Worm (Caenorhabditis elegans) whole organism, L2 larva: ENCODE measurements around the gene cyp-43A1.

Source experiments
- C34F6.9 ChIP-seq: fragments of 150-350 bp; optimal IDR thresholded peaks from 2 replicates; lab custom pipeline; 2014; ENCODE audit warnings: missing biosample characterization, missing genetic modification characterization
- F13H6.1 ChIP-seq: sonication (generic microtip); optimal IDR thresholded peaks from 2 replicates; lab custom pipeline; 2016; ENCODE audit warnings: missing genetic modification characterization, missing compliant biosample characterization
- Y55F3AM.14 ChIP-seq: fragments of 200-800 bp; sonication (Bioruptor generic); optimal IDR thresholded peaks from 2 replicates; lab custom pipeline; 2018; ENCODE audit warnings: mild to moderate bottlenecking, missing genetic modification characterization, missing compliant biosample characterization
- ZK546.5 ChIP-seq: sonication (generic microtip); optimal IDR thresholded peaks from 2 replicates; lab custom pipeline; 2017; ENCODE audit warnings: missing biosample characterization, missing genetic modification characterization
- aly-2 ChIP-seq: fragments of 150-350 bp; optimal IDR thresholded peaks from 2 replicates; lab custom pipeline; 2014; ENCODE audit warnings: missing biosample characterization, missing genetic modification characterization
- ama-1 ChIP-seq: fragments of 150-350 bp; optimal IDR thresholded peaks from 2 replicates; lab custom pipeline; 2018; ENCODE audit warnings: inconsistent platforms
- blmp-1 ChIP-seq: sonication (generic microtip); optimal IDR thresholded peaks from 2 replicates; lab custom pipeline; 2017; ENCODE audit warnings: missing genetic modification characterization, mild to moderate bottlenecking, missing compliant biosample characterization, antibody characterized with exemption, moderate library complexity; ENCODE audit not compliant: insufficient read depth
- ceh-82 ChIP-seq: fragments of 150-350 bp; optimal IDR thresholded peaks from 2 replicates; lab custom pipeline; 2014; ENCODE audit warnings: missing biosample characterization, missing genetic modification characterization
- crh-2 ChIP-seq: sonication (generic microtip); optimal IDR thresholded peaks from 2 replicates; lab custom pipeline; 2017; ENCODE audit warnings: missing biosample characterization, missing genetic modification characterization
- egl-27 ChIP-seq: sonication (generic microtip); optimal IDR thresholded peaks from 3 replicates; lab custom pipeline; 2017; ENCODE audit warnings: missing biosample characterization, missing genetic modification reagents, missing genetic modification characterization
- fos-1 ChIP-seq: fragments of 150-350 bp; optimal IDR thresholded peaks from 2 replicates; lab custom pipeline; 2014; ENCODE audit warnings: missing biosample characterization, missing genetic modification characterization
- lin-11 ChIP-seq: fragments of 150-350 bp; sonication (generic microtip); optimal IDR thresholded peaks from 2 replicates; lab custom pipeline; 2014; ENCODE audit warnings: missing biosample characterization, missing genetic modification characterization, inconsistent platforms, mixed read lengths
- lin-13 ChIP-seq: fragments of 150-350 bp; optimal IDR thresholded peaks from 2 replicates; lab custom pipeline; 2014; ENCODE audit warnings: missing biosample characterization, missing genetic modification reagents, missing genetic modification characterization
- lin-39 ChIP-seq: fragments of 150-350 bp; optimal IDR thresholded peaks from 2 replicates; lab custom pipeline; 2014; ENCODE audit warnings: missing biosample characterization, missing genetic modification reagents, missing genetic modification characterization
- lsy-2 ChIP-seq, 2 experiments: fragments of 150-350 bp in 1 of 2; sonication (generic microtip) in 1 of 2; optimal IDR thresholded peaks; 2 replicates each; lab custom pipeline; 2014 to 2017; ENCODE audit warnings: missing biosample characterization in 2 of 2, missing genetic modification characterization in 2 of 2
- mab-5 ChIP-seq: fragments of 150-350 bp; optimal IDR thresholded peaks from 2 replicates; lab custom pipeline; 2014; ENCODE audit warnings: missing biosample characterization, missing genetic modification characterization
- mbf-1 ChIP-seq: sonication (generic microtip); optimal IDR thresholded peaks from 2 replicates; lab custom pipeline; 2017; ENCODE audit warnings: missing biosample characterization, missing genetic modification characterization
- mdl-1 ChIP-seq, 2 experiments: fragments of 150-350 bp in 1 of 2; sonication (generic microtip) in 1 of 2; optimal IDR thresholded peaks; 2 replicates each; lab custom pipeline; 2017; ENCODE audit warnings: missing biosample characterization in 2 of 2, missing genetic modification characterization in 2 of 2
- nhr-11 ChIP-seq: fragments of 150-350 bp; optimal IDR thresholded peaks from 2 replicates; lab custom pipeline; 2014; ENCODE audit warnings: missing biosample characterization, missing genetic modification characterization
- nhr-129 ChIP-seq: fragments of 150-350 bp; optimal IDR thresholded peaks from 2 replicates; lab custom pipeline; 2014; ENCODE audit warnings: missing biosample characterization, missing genetic modification characterization
- nhr-21 ChIP-seq: fragments of 150-350 bp; optimal IDR thresholded peaks from 2 replicates; lab custom pipeline; 2014; ENCODE audit warnings: missing biosample characterization, missing genetic modification characterization
- nhr-237 ChIP-seq: fragments of 150-350 bp; optimal IDR thresholded peaks from 2 replicates; lab custom pipeline; 2014; ENCODE audit warnings: missing biosample characterization, missing genetic modification characterization
- nhr-25 ChIP-seq: fragments of 150-350 bp; sonication (generic microtip); optimal IDR thresholded peaks from 3 replicates; lab custom pipeline; 2014; ENCODE audit warnings: missing biosample characterization, missing genetic modification characterization
- nhr-6 ChIP-seq: fragments of 150-350 bp; optimal IDR thresholded peaks from 2 replicates; lab custom pipeline; 2014; ENCODE audit warnings: missing biosample characterization, missing genetic modification characterization
- nhr-77 ChIP-seq: fragments of 150-350 bp; optimal IDR thresholded peaks from 2 replicates; lab custom pipeline; 2014; ENCODE audit warnings: missing biosample characterization, missing genetic modification characterization
- peb-1 ChIP-seq: fragments of 150-350 bp; optimal IDR thresholded peaks from 2 replicates; lab custom pipeline; 2014; ENCODE audit warnings: missing biosample characterization, missing genetic modification characterization
- sem-4 ChIP-seq: fragments of 150-350 bp; optimal IDR thresholded peaks from 2 replicates; lab custom pipeline; 2014; ENCODE audit warnings: missing biosample characterization, missing genetic modification reagents, missing genetic modification characterization
- skn-1 ChIP-seq: sonication (generic microtip); optimal IDR thresholded peaks from 2 replicates; lab custom pipeline; 2017; ENCODE audit warnings: missing biosample characterization, missing genetic modification characterization
- sma-3 ChIP-seq: sonication (generic microtip); optimal IDR thresholded peaks from 2 replicates; lab custom pipeline; 2016; ENCODE audit warnings: missing genetic modification reagents, missing genetic modification characterization, missing compliant biosample characterization
- sma-9 ChIP-seq, 2 experiments: fragments of 150-350 bp in 1 of 2; sonication (generic microtip) in 1 of 2; optimal IDR thresholded peaks; 2 replicates each; lab custom pipeline; 2014 to 2016; ENCODE audit warnings: missing genetic modification characterization in 2 of 2, mild to moderate bottlenecking in 1 of 2, missing biosample characterization in 1 of 2, missing compliant biosample characterization in 1 of 2, missing genetic modification reagents in 1 of 2, moderate library complexity in 1 of 2
- snpc-4 ChIP-seq: fragments of 150-350 bp; optimal IDR thresholded peaks from 2 replicates; lab custom pipeline; 2014; ENCODE audit warnings: missing biosample characterization, missing genetic modification characterization
- unc-39 ChIP-seq: fragments of 150-350 bp; optimal IDR thresholded peaks from 2 replicates; lab custom pipeline; 2014; ENCODE audit warnings: missing biosample characterization, missing genetic modification characterization
- unc-62 ChIP-seq: fragments of 150-350 bp; optimal IDR thresholded peaks from 2 replicates; lab custom pipeline; 2014; ENCODE audit warnings: missing biosample characterization, missing genetic modification reagents, missing genetic modification characterization
- zag-1 ChIP-seq: fragments of 150-350 bp; optimal IDR thresholded peaks from 2 replicates; lab custom pipeline; 2014; ENCODE audit warnings: missing biosample characterization, missing genetic modification characterization

Gene cyp-43A1

ce11 chrX:5696197-5696596, 18.1 kb upstream of the cyp-43A1 start (continued):
- TF ChIP-seq sma-3 (GFP tag; lab: Kevin White, UChicago) (peak; percentile 80), nhr-77 (no peak), lsy-2 (tag; optimal IDR thresholded peaks at IDR 0.05; lab: Kevin White, UChicago) (no peak), fos-1 (tag; lab: Kevin White, UChicago) (peak; percentile 80), nhr-11 (no peak), nhr-6 (tag; lab: Kevin White, UChicago) (no peak), ZK546.5 (tag; lab: Kevin White, UChicago) (no peak)
- TF ChIP-seq, all 48 proteins: peak for 13

ce11 chrX:5697208-5697607, 17.1 kb upstream of the cyp-43A1 start, which contains the start of gene W01C8.5:
Gene W01C8.5, minus strand, starts transcription at chrX:5697308.
- TF ChIP-seq blmp-1: no peak
- TF ChIP-seq zag-1 (tag; lab: Kevin White, UChicago): no peak
- TF ChIP-seq snpc-4 (tag; lab: Kevin White, UChicago): no peak
- no peak for TF ChIP-seq nhr-25 (tag; lab: Kevin White, UChicago)
- TF ChIP-seq ceh-82 (tag; lab: Kevin White, UChicago): no peak

DNA sequence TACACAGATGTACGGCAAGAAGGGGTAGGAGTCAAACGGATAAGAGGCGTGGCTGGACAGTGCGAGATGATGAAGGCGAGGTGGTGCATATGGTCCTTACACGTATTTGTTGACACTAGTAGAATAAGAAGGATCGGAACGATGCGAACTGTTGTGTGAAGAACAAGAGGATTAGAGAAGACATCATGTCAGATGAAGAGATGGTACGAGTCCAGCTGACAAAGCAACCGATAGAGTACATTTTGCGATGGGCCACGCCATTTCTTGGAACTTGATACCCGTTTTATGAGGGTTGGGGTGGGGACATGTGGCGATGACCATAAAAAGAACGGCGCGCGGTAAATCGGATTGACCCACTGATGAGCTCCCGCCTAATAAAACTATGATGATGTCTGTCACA, 15.9 kb upstream of the cyp-43A1 start:
- TF ChIP-seq crh-2 (tag; lab: Kevin White, UChicago) (no peak), peb-1 (tag; lab: Kevin White, UChicago) (no peak), Y55F3AM.14 (no peak), skn-1 (tag; lab: Kevin White, UChicago) (no peak), egl-27 (no peak), snpc-4 (tag; lab: Kevin White, UChicago) (no peak)

DNA sequence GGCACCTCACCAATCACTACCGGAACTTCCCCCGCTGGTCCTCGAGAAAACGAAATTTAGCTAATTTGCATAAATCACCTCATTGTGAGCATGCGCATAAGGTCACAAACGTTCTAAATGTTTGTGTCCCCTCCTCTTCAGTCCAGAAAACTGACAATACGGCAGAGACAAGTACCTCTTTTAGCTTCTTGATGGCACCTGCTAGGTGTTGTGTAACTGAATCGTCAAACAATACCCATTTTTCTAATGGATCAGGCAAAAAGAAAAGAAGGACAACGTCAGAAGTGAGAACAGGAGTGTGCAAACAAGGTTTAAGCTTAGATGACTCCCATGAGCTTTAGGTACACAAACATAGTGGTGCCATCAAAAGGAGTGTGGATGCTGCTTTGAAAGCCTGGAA, 14.8 kb upstream of the cyp-43A1 start:
- TF ChIP-seq nhr-237 (tag; lab: Kevin White, UChicago): no peak

ce11 chrX:5707809-5708208, 6.5 kb upstream of the cyp-43A1 start:
- TF ChIP-seq C34F6.9 (peak; percentile 17), sma-9 (GFP tag; optimal IDR thresholded peaks at IDR 0.05; lab: Kevin White, UChicago) (peak; percentile 72), sma-9 (tag; optimal IDR thresholded peaks at IDR 0.05; lab: Kevin White, UChicago) (no peak), zag-1 (tag; lab: Kevin White, UChicago) (no peak), mab-5 (peak; percentile 41), nhr-129 (tag; lab: Kevin White, UChicago) (peak; percentile 58), lin-11 (tag; lab: Kevin White, UChicago) (peak; percentile 4), peb-1 (tag; lab: Kevin White, UChicago) (no peak), ama-1 (lab: Kevin White, UChicago) (no peak), Y55F3AM.14 (peak; percentile 3), lin-39 (tag; lab: Kevin White, UChicago) (no peak), sma-3 (GFP tag; lab: Kevin White, UChicago) (peak; percentile 44), egl-27 (no peak), unc-39 (tag; lab: Kevin White, UChicago) (no peak), ceh-82 (tag; lab: Kevin White, UChicago) (no peak), mbf-1 (no peak), F13H6.1 (tag; lab: Kevin White, UChicago) (peak; percentile 39), mdl-1 (tag; optimal IDR thresholded peaks at IDR 0.05; lab: Kevin White, UChicago) (no peak), nhr-77 (no peak), nhr-21 (tag; lab: Kevin White, UChicago) (peak; percentile 42), unc-62 (no peak), lsy-2 (tag; optimal IDR thresholded peaks at IDR 0.05; lab: Kevin White, UChicago) (peak in 1 of 2 experiments; percentile 23), nhr-6 (tag; lab: Kevin White, UChicago) (no peak), fos-1 (tag; lab: Kevin White, UChicago) (peak; percentile 36), crh-2 (tag; lab: Kevin White, UChicago) (peak; percentile 9)
- TF ChIP-seq, all 48 proteins: peak for 12

DNA sequence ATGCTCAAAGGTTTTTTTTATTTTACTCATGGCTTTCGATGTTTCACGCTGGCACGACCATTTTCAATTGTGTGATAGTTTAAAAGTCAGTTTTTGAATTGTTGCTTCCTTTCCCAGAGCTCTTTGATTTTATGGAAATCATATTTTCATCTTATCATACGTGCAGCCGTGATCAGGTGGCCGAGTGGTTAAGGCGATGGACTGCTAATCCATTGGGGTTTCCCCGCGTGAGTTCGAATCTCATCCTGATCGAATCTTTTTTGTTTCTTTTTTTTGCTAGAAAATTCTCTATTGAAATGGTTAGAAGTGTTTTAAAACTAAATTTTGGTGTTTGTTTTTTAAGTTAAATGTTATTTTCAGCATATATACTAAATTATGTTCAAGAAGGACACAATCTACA, 5.1 kb upstream of the cyp-43A1 start:
- TF ChIP-seq sem-4 (no peak), skn-1 (tag; lab: Kevin White, UChicago) (no peak), nhr-77 (no peak), nhr-25 (tag; lab: Kevin White, UChicago) (no peak), crh-2 (tag; lab: Kevin White, UChicago) (no peak), ceh-82 (tag; lab: Kevin White, UChicago) (no peak), lin-13 (GFP tag; lab: Kevin White, UChicago) (no peak), aly-2 (tag; lab: Kevin White, UChicago) (no peak), ZK546.5 (tag; lab: Kevin White, UChicago) (no peak), fos-1 (tag; lab: Kevin White, UChicago) (no peak), egl-27 (no peak)
